Fruit fly (Drosophila melanogaster): ENCODE data around the gene Mur18B.

Mur18B gene

DNA sequence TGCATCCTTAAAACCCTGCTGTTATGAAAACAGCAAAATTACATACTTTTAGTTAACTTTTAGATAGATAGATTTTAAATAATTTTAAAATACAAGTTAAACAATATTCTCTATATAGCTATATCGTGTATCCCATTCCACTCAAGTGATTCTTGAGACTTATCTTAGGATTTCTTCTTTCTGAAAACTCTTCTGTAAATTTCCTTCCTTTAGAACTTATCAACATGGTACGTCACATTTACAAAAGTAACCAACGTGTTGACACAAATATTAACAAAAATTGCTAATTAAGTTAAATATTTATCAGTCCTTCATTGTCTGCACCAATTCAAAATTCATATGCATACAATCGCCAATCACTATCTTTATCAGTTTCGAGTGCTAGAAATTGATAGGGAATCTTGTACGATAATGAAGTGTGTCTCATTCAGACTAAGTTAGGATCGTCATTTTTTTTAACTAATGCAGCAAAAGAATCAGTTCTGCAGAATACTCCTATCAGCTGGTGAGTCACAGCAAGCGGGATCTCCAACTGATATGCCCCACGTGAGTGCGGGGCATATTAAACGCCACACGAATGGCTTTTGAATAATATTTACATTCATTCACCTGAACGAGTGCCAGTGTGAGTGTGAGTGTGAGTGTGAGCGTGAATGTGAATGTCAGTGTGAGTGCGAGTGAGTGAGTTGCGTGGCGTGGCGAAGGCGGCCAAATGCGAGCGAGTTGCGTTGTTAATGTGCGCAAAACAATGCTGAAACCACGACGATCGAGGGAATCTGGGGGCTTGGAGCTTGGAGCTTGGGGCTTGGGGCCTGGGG lies 45.3 kb upstream of the Mur18B start (continued):
- TF ChIP-seq z (GFP tag; IDR thresholded peaks at IDR 0.05): peak; percentile 89
- TF ChIP-seq CG16813 (GFP tag; IDR thresholded peaks at IDR 0.05; ENCODE audit: partially characterized antibody): no peak
- TF ChIP-seq grn (GFP tag; optimal IDR thresholded peaks at IDR 0.05): peak; percentile 51
- TF ChIP-seq CG11560 (tag; IDR thresholded peaks at IDR 0.05): no peak
- TF ChIP-seq CG1832 (GFP tag; optimal IDR thresholded peaks at IDR 0.05): peak; percentile 13
- TF ChIP-seq CG7745 (tag; optimal IDR thresholded peaks at IDR 0.05): no peak
- TF ChIP-seq CG18476 (GFP tag; optimal IDR thresholded peaks at IDR 0.05): no peak
- peak; percentile 25; the same call in 1 of the 2 replicates for TF ChIP-seq slbo (GFP tag; IDR thresholded peaks at IDR 0.05)
- TF ChIP-seq CG10147 (GFP tag; optimal IDR thresholded peaks at IDR 0.05): no peak
- TF ChIP-seq CG15269 (tag; optimal IDR thresholded peaks at IDR 0.05): peak; percentile 7
- TF ChIP-seq chm (GFP tag; IDR thresholded peaks at IDR 0.05): no peak
- TF ChIP-seq scrt (GFP tag; optimal IDR thresholded peaks at IDR 0.05): no peak
- TF ChIP-seq gt (GFP tag; IDR thresholded peaks at IDR 0.05): no peak
- no peak for TF ChIP-seq MESR4 (GFP tag; optimal IDR thresholded peaks at IDR 0.05)
- peak; percentile 27 for TF ChIP-seq CG12219 (GFP tag; optimal IDR thresholded peaks at IDR 0.05)
- no peak for TF ChIP-seq CG2199 (GFP tag; IDR thresholded peaks at IDR 0.05)
- TF ChIP-seq mirr (GFP tag; optimal IDR thresholded peaks at IDR 0.05): peak; percentile 39
- no peak for TF ChIP-seq tup (GFP tag; optimal IDR thresholded peaks at IDR 0.05)
- TF ChIP-seq CrebB (tag; optimal IDR thresholded peaks at IDR 0.05): no peak
- no peak for TF ChIP-seq BtbVII (GFP tag; optimal IDR thresholded peaks at IDR 0.05)
- TF ChIP-seq Med (GFP tag): peak; percentile 80
- no peak for TF ChIP-seq CG18599 (GFP tag; optimal IDR thresholded peaks at IDR 0.05)
- TF ChIP-seq Hr39 (optimal IDR thresholded peaks at IDR 0.05): no peak
- no peak for TF ChIP-seq al (GFP tag; IDR thresholded peaks at IDR 0.05)
- peak; percentile 23 for TF ChIP-seq kni (GFP tag; optimal IDR thresholded peaks at IDR 0.05)
- no peak for TF ChIP-seq Dfd (GFP tag; optimal IDR thresholded peaks at IDR 0.05)
- no peak for TF ChIP-seq CG4328 (GFP tag; optimal IDR thresholded peaks at IDR 0.05)
- TF ChIP-seq HmgZ (tag; optimal IDR thresholded peaks at IDR 0.05): peak; percentile 37
- 0 out of 2 replicates have a peak, but pooled peaks have one; percentile 13 for TF ChIP-seq aop (GFP tag; IDR thresholded peaks at IDR 0.05)
- peak; percentile 2 for TF ChIP-seq her (GFP tag; optimal IDR thresholded peaks at IDR 0.05)
- no peak for TF ChIP-seq CG8089 (GFP tag; optimal IDR thresholded peaks at IDR 0.05)
- no peak for TF ChIP-seq CG3847 (GFP tag; IDR thresholded peaks at IDR 0.05)
- TF ChIP-seq oc (tag; optimal IDR thresholded peaks at IDR 0.05): peak; percentile 25
- no peak for TF ChIP-seq Hr51 (GFP tag; optimal IDR thresholded peaks at IDR 0.05)
- TF ChIP-seq pum (GFP tag; optimal IDR thresholded peaks at IDR 0.05): no peak
- no peak for TF ChIP-seq CG2889 (GFP tag; IDR thresholded peaks at IDR 0.05)
- TF ChIP-seq CG7928 (GFP tag; optimal IDR thresholded peaks at IDR 0.05): no peak
- peak; percentile 34; the same call in 1 of the 2 replicates for TF ChIP-seq CG32532 (GFP tag; IDR thresholded peaks at IDR 0.05)
- peak; percentile 57; the same call in 1 of the 3 replicates for TF ChIP-seq so (GFP tag; IDR thresholded peaks at IDR 0.05)
- TF ChIP-seq Camta (GFP tag; optimal IDR thresholded peaks at IDR 0.05): no peak
- TF ChIP-seq CG17912 (GFP tag; optimal IDR thresholded peaks at IDR 0.05): no peak
- no peak for TF ChIP-seq Nf-YA (GFP tag; IDR thresholded peaks at IDR 0.05)
- no peak for TF ChIP-seq CG13123 (GFP tag; optimal IDR thresholded peaks at IDR 0.05)
- no peak for TF ChIP-seq shn (GFP tag; optimal IDR thresholded peaks at IDR 0.05)
- TF ChIP-seq CG6683 (GFP tag; optimal IDR thresholded peaks at IDR 0.05): no peak
- TF ChIP-seq CG6175 (GFP tag; IDR thresholded peaks at IDR 0.05): peak; percentile 73; the same call in 2 of the 3 replicates
- 0 out of 3 replicates have a peak, but pooled peaks have one; percentile 36 for TF ChIP-seq Dbx (GFP tag; IDR thresholded peaks at IDR 0.05)
- no peak for TF ChIP-seq ranshi (GFP tag; IDR thresholded peaks at IDR 0.05)
- peak; percentile 51 for TF ChIP-seq D19B (GFP tag; optimal IDR thresholded peaks at IDR 0.05)
